Fruit fly (Drosophila melanogaster): ENCODE results near the gene Lnk.

Gene Lnk

DNA sequence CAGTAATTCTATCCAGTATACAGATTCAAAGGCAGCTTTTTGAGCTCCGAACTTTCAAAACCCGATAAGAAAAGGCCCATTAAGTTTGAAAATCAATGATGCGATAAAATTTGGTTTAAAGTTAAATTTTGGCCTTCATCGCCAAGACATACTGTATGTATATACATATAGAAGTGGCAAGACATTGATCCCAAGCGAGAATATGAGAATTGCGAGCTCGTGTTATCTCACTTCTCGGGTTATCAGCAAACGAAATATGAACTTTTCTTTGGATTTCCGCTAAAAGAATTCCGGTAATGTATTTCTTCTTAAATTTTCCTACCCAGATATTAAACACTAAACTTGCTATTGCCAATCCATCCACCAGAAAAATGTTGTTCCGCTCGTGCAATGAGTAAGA lies 11.3 kb upstream of the Lnk start:
- TF ChIP-seq kay (GFP tag; ENCODE audit: borderline replicate concordance), result peak; percentile 39
- no peak for TF ChIP-seq CG33017 (tag; optimal IDR thresholded peaks at IDR 0.05)

- TF ChIP-seq pad (GFP tag; optimal IDR thresholded peaks at IDR 0.05) (no peak), toe (GFP tag; optimal IDR thresholded peaks at IDR 0.05) (peak; percentile 10), CG14711 (tag; optimal IDR thresholded peaks at IDR 0.05) (peak; percentile 37), kay (GFP tag; ENCODE audit: borderline replicate concordance) (peak; percentile 54)
Observed at dm6 chr3R:25879324-25879766, 9.0 kb upstream of the Lnk start.

dm6 chr3R:25880198-25880970 lies 8.0 kb upstream of the Lnk start:
- TF ChIP-seq CG11617 (GFP tag; optimal IDR thresholded peaks at IDR 0.05) (peak; percentile 5), CG14711 (tag; optimal IDR thresholded peaks at IDR 0.05) (peak; percentile 19), pad (GFP tag; optimal IDR thresholded peaks at IDR 0.05) (peak; percentile 62), ovo (GFP tag; optimal IDR thresholded peaks at IDR 0.05) (peak; percentile 15), Crg-1 (GFP tag; optimal IDR thresholded peaks at IDR 0.05) (no peak)

DNA sequence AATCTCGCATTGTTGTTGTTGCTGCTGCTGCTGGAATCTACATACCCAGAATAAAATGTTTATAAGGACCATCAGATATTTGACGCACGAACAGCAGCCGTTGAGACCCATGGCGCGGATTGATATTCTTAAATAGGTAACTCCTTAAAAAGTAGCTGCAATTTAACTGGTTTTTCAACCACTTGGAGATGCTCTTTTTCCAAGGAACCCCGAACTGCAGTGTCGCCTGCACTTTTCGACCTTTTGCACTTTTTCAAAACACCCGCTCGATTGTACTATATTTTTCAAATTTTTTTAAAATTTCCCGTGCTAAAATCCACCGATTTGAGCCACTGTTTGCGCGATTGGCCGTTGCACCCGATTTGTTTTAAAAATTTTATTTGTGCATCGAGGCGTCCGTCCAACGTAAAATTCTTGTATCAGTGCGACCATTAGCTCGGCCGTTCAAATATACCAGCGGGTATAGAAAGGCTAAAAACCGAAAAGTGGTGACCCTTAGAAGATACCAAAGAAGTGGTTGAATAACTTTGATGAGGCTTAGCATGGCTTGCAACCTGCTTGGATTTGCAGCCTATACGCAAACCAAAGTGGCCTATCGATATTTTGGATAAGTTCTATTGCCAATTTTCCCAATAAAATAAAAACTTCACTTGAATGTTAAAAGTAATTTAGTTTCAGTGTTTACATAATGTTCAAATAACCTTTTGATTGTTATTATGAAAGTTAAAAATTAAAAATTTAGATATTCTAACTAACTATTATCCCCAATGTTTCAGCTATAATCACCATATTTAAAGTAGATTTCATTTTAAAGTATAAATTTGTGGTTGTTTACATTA lies 7.2 kb upstream of the Lnk start, which contains the start of gene Tsp96F:
Tsp96F (minus strand) TSS at position 457 of the 839 bp plus-strand sequence.
- no peak for TF ChIP-seq tj (GFP tag; optimal IDR thresholded peaks at IDR 0.05)
- TF ChIP-seq CG33017 (tag; optimal IDR thresholded peaks at IDR 0.05), result no peak
- TF ChIP-seq bab1 (GFP tag; optimal IDR thresholded peaks at IDR 0.05), result peak; percentile 0

DNA sequence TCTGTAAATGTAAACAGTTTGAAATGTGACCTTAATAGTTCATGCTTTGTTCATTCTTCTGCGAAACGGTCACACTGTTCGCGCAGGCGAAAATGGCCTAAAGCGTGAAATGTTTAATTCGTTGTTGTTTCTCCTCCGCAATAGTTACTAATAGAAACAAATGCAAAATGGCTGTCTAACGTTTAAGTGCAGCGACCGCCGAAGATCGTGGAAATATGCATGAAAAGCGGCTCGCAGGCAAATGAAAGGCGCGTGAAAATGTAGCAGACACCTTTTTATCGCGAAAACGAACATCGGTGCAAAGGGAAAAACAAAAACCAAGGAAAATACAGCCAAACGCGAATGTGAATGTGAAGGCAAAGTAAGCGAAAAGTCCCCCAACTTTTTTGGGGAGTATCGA lies 6.4 kb upstream of the Lnk start, which contains the start of gene SppL:
SppL (plus strand) TSS at position 70 of the 400 bp plus-strand sequence.
- TF ChIP-seq Crg-1 (GFP tag; optimal IDR thresholded peaks at IDR 0.05), result no peak
- no peak for TF ChIP-seq CG11617 (GFP tag; optimal IDR thresholded peaks at IDR 0.05)
- no peak for TF ChIP-seq pad (GFP tag; optimal IDR thresholded peaks at IDR 0.05)
- TF ChIP-seq CG5204 (GFP tag; optimal IDR thresholded peaks at IDR 0.05), result no peak
- no peak for TF ChIP-seq CG12768 (GFP tag; optimal IDR thresholded peaks at IDR 0.05)
- no peak for TF ChIP-seq toe (GFP tag; optimal IDR thresholded peaks at IDR 0.05)
- TF ChIP-seq kay (GFP tag; ENCODE audit: borderline replicate concordance), result no peak
- TF ChIP-seq tj (GFP tag; optimal IDR thresholded peaks at IDR 0.05), result no peak
- no peak for TF ChIP-seq Hr96 (GFP tag; optimal IDR thresholded peaks at IDR 0.05)
- TF ChIP-seq CG1620 (GFP tag; optimal IDR thresholded peaks at IDR 0.05), result no peak
- no peak for TF ChIP-seq CG7045 (GFP tag; optimal IDR thresholded peaks at IDR 0.05)
- no peak for TF ChIP-seq cnc (optimal IDR thresholded peaks at IDR 0.05)
- TF ChIP-seq Mnt (GFP tag; optimal IDR thresholded peaks at IDR 0.05), result no peak
- no peak for TF ChIP-seq CG7101 (tag; optimal IDR thresholded peaks at IDR 0.05)
- no peak for TF ChIP-seq Clk (GFP tag; optimal IDR thresholded peaks at IDR 0.05)
- TF ChIP-seq CG14711 (tag; optimal IDR thresholded peaks at IDR 0.05), result no peak
- no peak for TF ChIP-seq ovo (GFP tag; optimal IDR thresholded peaks at IDR 0.05)
- TF ChIP-seq bab1 (GFP tag; optimal IDR thresholded peaks at IDR 0.05), result no peak
- no peak for TF ChIP-seq CG33017 (tag; optimal IDR thresholded peaks at IDR 0.05)

DNA sequence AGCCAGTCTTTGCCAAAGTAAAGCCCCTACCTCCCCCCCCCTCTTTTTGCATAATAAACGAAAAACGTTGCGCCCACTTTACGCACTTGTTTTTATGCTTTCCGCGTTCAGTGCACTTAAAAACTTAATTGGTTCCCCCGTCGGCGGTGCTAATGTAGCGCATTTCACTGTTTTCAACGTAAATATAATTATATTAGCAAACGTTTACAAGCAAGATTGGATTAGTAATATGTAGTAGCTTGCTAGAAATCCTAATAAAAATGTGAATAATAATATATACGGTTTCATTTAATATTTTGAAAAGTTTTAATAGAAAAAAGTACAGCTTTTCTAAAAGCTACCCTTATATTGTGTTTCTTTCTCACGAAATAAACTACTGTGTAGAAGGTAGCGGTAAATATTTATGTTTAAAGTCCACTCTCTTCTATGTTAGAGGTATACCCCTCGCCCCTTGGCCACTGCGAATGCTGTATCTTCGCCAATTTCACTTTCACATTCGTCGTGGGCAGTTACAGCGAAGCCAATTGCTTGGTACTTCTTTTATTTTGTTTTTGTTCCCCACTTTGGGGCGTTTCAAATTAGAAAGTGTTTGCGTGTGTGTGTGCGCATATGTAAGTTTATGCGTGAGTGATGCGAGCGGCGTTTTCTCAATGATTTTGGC lies 5.6 kb upstream of the Lnk start:
- TF ChIP-seq pad (GFP tag; optimal IDR thresholded peaks at IDR 0.05) (peak; percentile 60), Mnt (GFP tag; optimal IDR thresholded peaks at IDR 0.05) (no peak), kay (GFP tag; ENCODE audit: borderline replicate concordance) (peak; percentile 38)

DNA sequence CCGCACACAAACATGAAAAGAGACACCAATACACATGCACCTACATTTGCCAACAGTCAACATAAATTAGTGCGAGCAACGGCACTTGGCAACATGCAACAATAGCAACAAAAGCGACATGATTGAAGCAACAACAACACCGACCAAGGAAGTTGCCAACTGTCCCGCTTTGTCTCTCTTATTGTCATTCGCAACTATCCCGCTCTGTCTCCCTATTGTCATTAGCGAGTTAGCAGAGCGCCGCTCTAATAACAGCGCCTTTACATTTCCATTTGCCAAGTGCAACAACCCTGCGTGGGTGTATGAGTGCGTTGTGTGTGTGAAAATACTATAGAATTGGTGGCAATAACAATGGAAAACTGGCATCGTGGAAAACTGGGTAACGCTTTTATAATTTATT lies 4.5 kb upstream of the Lnk start:
- no peak for TF ChIP-seq toe (GFP tag; optimal IDR thresholded peaks at IDR 0.05)
- TF ChIP-seq tj (GFP tag; optimal IDR thresholded peaks at IDR 0.05), result no peak
- no peak for TF ChIP-seq CG12768 (GFP tag; optimal IDR thresholded peaks at IDR 0.05)
- no peak for TF ChIP-seq CG1620 (GFP tag; optimal IDR thresholded peaks at IDR 0.05)
- no peak for TF ChIP-seq CG7045 (GFP tag; optimal IDR thresholded peaks at IDR 0.05)
- no peak for TF ChIP-seq Crg-1 (GFP tag; optimal IDR thresholded peaks at IDR 0.05)
- no peak for TF ChIP-seq Mnt (GFP tag; optimal IDR thresholded peaks at IDR 0.05)
- TF ChIP-seq CG5204 (GFP tag; optimal IDR thresholded peaks at IDR 0.05), result no peak
- no peak for TF ChIP-seq pad (GFP tag; optimal IDR thresholded peaks at IDR 0.05)
- no peak for TF ChIP-seq ovo (GFP tag; optimal IDR thresholded peaks at IDR 0.05)
- TF ChIP-seq CG14711 (tag; optimal IDR thresholded peaks at IDR 0.05), result no peak
- TF ChIP-seq bab1 (GFP tag; optimal IDR thresholded peaks at IDR 0.05), result no peak
- no peak for TF ChIP-seq cnc (optimal IDR thresholded peaks at IDR 0.05)
- no peak for TF ChIP-seq CG7101 (tag; optimal IDR thresholded peaks at IDR 0.05)
- no peak for TF ChIP-seq CG11617 (GFP tag; optimal IDR thresholded peaks at IDR 0.05)
- TF ChIP-seq CG33017 (tag; optimal IDR thresholded peaks at IDR 0.05), result no peak
